Fruit fly (Drosophila melanogaster) whole organism, prepupa: ENCODE measurements around the gene Proc-R.

Experiments used
- CG10669 ChIP-seq: fragments of 200-800 bp; sonication (Bioruptor generic); optimal IDR thresholded peaks from 3 replicates; lab custom pipeline; 2018; ENCODE audit warnings: missing biosample characterization, mild to moderate bottlenecking, missing genetic modification characterization, moderate library complexity
- CG6276 ChIP-seq: fragments of 200-800 bp; sonication (Bioruptor generic); optimal IDR thresholded peaks from 2 replicates; lab custom pipeline; 2017; ENCODE audit warnings: missing biosample characterization, mild to moderate bottlenecking, missing genetic modification characterization
- CG8632 ChIP-seq: fragments of 200-800 bp; sonication (Bioruptor generic); optimal IDR thresholded peaks from 3 replicates; lab custom pipeline; 2016; ENCODE audit warnings: missing biosample characterization, missing genetic modification characterization
- CG9139 ChIP-seq: fragments of 200-800 bp; sonication (Bioruptor generic); optimal IDR thresholded peaks from 3 replicates; lab custom pipeline; 2017; ENCODE audit warnings: missing biosample characterization, mild to moderate bottlenecking, missing genetic modification characterization
- Eip93F ChIP-seq: fragments of 200-800 bp; sonication (Bioruptor generic); optimal IDR thresholded peaks from 2 replicates; lab custom pipeline; 2016; ENCODE audit warnings: missing biosample characterization, mild to moderate bottlenecking, missing genetic modification characterization
- Ets21C ChIP-seq: fragments of 200-800 bp; sonication (Bioruptor generic); optimal IDR thresholded peaks from 3 replicates; lab custom pipeline; 2016; ENCODE audit warnings: missing biosample characterization, missing genetic modification characterization
- Hr39 ChIP-seq: fragments of 200-800 bp; sonication (Bioruptor generic); optimal IDR thresholded peaks from 2 replicates; lab custom pipeline; 2016; ENCODE audit warnings: missing biosample characterization, missing genetic modification characterization
- Sox14 ChIP-seq: fragments of 200-800 bp; sonication (Bioruptor generic); optimal IDR thresholded peaks from 3 replicates; lab custom pipeline; 2016; ENCODE audit warnings: missing biosample characterization, missing genetic modification characterization
- cyc ChIP-seq: fragments of 200-800 bp; sonication (Bioruptor generic); optimal IDR thresholded peaks from 3 replicates; lab custom pipeline; 2016; ENCODE audit warnings: missing biosample characterization, missing genetic modification characterization
- fd59A ChIP-seq: fragments of 200-800 bp; sonication (Bioruptor generic); optimal IDR thresholded peaks from 2 replicates; lab custom pipeline; 2017; ENCODE audit warnings: missing biosample characterization, mild to moderate bottlenecking, missing genetic modification characterization, missing genetic modification reagents
- pdm3 ChIP-seq: fragments of 200-800 bp; sonication (Bioruptor generic); optimal IDR thresholded peaks from 3 replicates; lab custom pipeline; 2016; ENCODE audit warnings: missing biosample characterization, missing genetic modification characterization
- svp ChIP-seq: fragments of 200-800 bp; sonication (Bioruptor generic); peaks from one replicate; lab custom pipeline; 2016; ENCODE audit warnings: missing biosample characterization, missing genetic modification characterization
- topi ChIP-seq: fragments of 200-800 bp; sonication (Bioruptor generic); optimal IDR thresholded peaks from 3 replicates; lab custom pipeline; 2016; ENCODE audit warnings: missing biosample characterization, missing genetic modification characterization

dm6 chrX:4686723-4687122 lies 21.0 kb upstream of the Proc-R start, which contains the start of gene Pp2C1:
- TF ChIP-seq Eip93F (no peak), cyc (no peak), CG8632 (no peak), Sox14 (GFP tag; lab: Kevin White, UChicago) (no peak), CG9139 (GFP tag; lab: Kevin White, UChicago) (no peak), topi (GFP tag; lab: Kevin White, UChicago) (no peak), svp (GFP tag; lab: Kevin White, UChicago) (no peak), CG6276 (no peak), CG10669 (GFP tag; lab: Kevin White, UChicago) (no peak), Hr39 (no peak), Ets21C (no peak), fd59A (no peak), pdm3 (no peak)
